Fruit fly (Drosophila melanogaster) whole organism, adult: Measurements from ENCODE around the gene HGTX.

Experiments used
- CG7101 ChIP-seq: fragments of 200-800 bp; sonication (Bioruptor generic); optimal IDR thresholded peaks from 2 replicates; lab custom pipeline; 2018; ENCODE audit warnings: missing biosample characterization, mild to moderate bottlenecking, missing genetic modification characterization, moderate library complexity
- cnc ChIP-seq, 2 experiments: fragments of >200 bp; optimal IDR thresholded peaks; 2 replicates each; lab custom pipeline; 2017
- kay ChIP-seq: fragments of 200-800 bp; sonication (Bioruptor generic); peaks from one replicate; lab custom pipeline; 2016; ENCODE audit warnings: missing biosample characterization, missing genetic modification characterization, borderline replicate concordance

- TF ChIP-seq CG7101 (tag; lab: Kevin White, UChicago) (no peak), cnc (optimal IDR thresholded peaks at IDR 0.05; lab: Kevin White, UChicago) (no peak), kay (GFP tag; lab: Kevin White, UChicago) (no peak)
Observed at dm6 chr3L:14618424-14618823, 19.1 kb upstream of the HGTX start.
